Fruit fly (Drosophila melanogaster) whole organism, embryonic: ENCODE measurements around the gene CG43354.
A peak's percentile ranks its signal among the peaks of the same experiment; 100 is the strongest.

ENCODE experiments used
- Atf-2 ChIP-seq: fragments of 200-800 bp; sonication (Bioruptor generic); optimal IDR thresholded peaks from 2 replicates; lab custom pipeline; 2016; ENCODE audit warnings: missing biosample characterization, missing genetic modification characterization
- Atf6 ChIP-seq: fragments of 200-800 bp; sonication (Bioruptor generic); IDR thresholded peaks from 2 replicates; pipeline ENCODE4 v1.3.6; 2022; ENCODE audit warnings: missing biosample characterization, missing genetic modification characterization
- CG10431 ChIP-seq: fragments of 200-800 bp; sonication (Bioruptor generic); optimal IDR thresholded peaks from 3 replicates; lab custom pipeline; 2018; ENCODE audit warnings: missing biosample characterization, mild to moderate bottlenecking, missing genetic modification characterization
- CG11695 ChIP-seq: fragments of 200-800 bp; sonication (Bioruptor generic); IDR thresholded peaks from 3 replicates; pipeline ENCODE4 v1.3.6; 2022; ENCODE audit warnings: missing biosample characterization, missing genetic modification characterization
- CG13123 ChIP-seq: fragments of 200-800 bp; sonication (Bioruptor generic); optimal IDR thresholded peaks from 2 replicates; lab custom pipeline; 2016; ENCODE audit warnings: missing biosample characterization, missing genetic modification characterization
- CG13424 ChIP-seq: fragments of 200-800 bp; sonication (Bioruptor generic); optimal IDR thresholded peaks from 2 replicates; lab custom pipeline; 2019; ENCODE audit warnings: missing biosample characterization, mild to moderate bottlenecking, missing genetic modification characterization, moderate library complexity
- CG16779 ChIP-seq: fragments of 200-800 bp; sonication (Bioruptor generic); IDR thresholded peaks from 2 replicates; pipeline ENCODE4 v1.3.6; 2022; ENCODE audit warnings: missing biosample characterization, missing genetic modification characterization
- CG16813 ChIP-seq: fragments of 200-800 bp; sonication (Bioruptor generic); IDR thresholded peaks from 3 replicates; pipeline ENCODE4 v1.3.6; 2022; ENCODE audit warnings: missing biosample characterization, missing genetic modification characterization; ENCODE audit not compliant: partially characterized antibody
- CG17328 ChIP-seq: fragments of 200-800 bp; sonication (Bioruptor generic); IDR thresholded peaks from 2 replicates; pipeline ENCODE4 v1.3.6; 2022; ENCODE audit warnings: missing biosample characterization, missing genetic modification characterization
- CG17612 ChIP-seq: fragments of 200-800 bp; sonication (Bioruptor generic); IDR thresholded peaks from 2 replicates; pipeline ENCODE4 v1.3.6; 2022; ENCODE audit warnings: missing biosample characterization, missing genetic modification characterization
- CG17912 ChIP-seq: fragments of 200-800 bp; sonication (Bioruptor generic); optimal IDR thresholded peaks from 2 replicates; lab custom pipeline; 2018; ENCODE audit warnings: missing biosample characterization, mild to moderate bottlenecking, missing genetic modification characterization
- CG2202 ChIP-seq: fragments of 200-800 bp; sonication (Bioruptor generic); optimal IDR thresholded peaks from 2 replicates; lab custom pipeline; 2018; ENCODE audit warnings: missing biosample characterization, mild to moderate bottlenecking, missing genetic modification characterization
- CG30020 ChIP-seq: fragments of 200-800 bp; optimal IDR thresholded peaks from 2 replicates; lab custom pipeline; 2019; ENCODE audit warnings: missing biosample characterization, mild to moderate bottlenecking, missing genetic modification characterization, moderate library complexity
- CG30431 ChIP-seq: fragments of 200-800 bp; sonication (Bioruptor generic); optimal IDR thresholded peaks from 2 replicates; lab custom pipeline; 2017; ENCODE audit warnings: missing biosample characterization, missing genetic modification characterization
- CG32767 ChIP-seq: fragments of 200-800 bp; sonication (Bioruptor generic); IDR thresholded peaks from 2 replicates; pipeline ENCODE4 v1.3.6; 2022; ENCODE audit warnings: missing biosample characterization, missing genetic modification characterization
- CG6272 ChIP-seq: fragments of 200-800 bp; sonication (Bioruptor generic); IDR thresholded peaks from 2 replicates; pipeline ENCODE4 v1.3.6; 2022; ENCODE audit warnings: missing biosample characterization, missing genetic modification characterization
- CG8388 ChIP-seq: fragments of 200-800 bp; sonication (Bioruptor generic); optimal IDR thresholded peaks from 2 replicates; lab custom pipeline; 2019; ENCODE audit warnings: missing biosample characterization, mild to moderate bottlenecking, missing genetic modification characterization, moderate library complexity
- CHES-1-like ChIP-seq: fragments of 200-800 bp; sonication (Bioruptor generic); optimal IDR thresholded peaks from 2 replicates; lab custom pipeline; 2016; ENCODE audit warnings: missing biosample characterization, missing genetic modification characterization
- Deaf1 ChIP-seq: fragments of 200-800 bp; optimal IDR thresholded peaks from 3 replicates; lab custom pipeline; 2019; ENCODE audit warnings: missing biosample characterization, mild to moderate bottlenecking, missing genetic modification characterization, moderate library complexity
- Dfd ChIP-seq, 2 experiments: fragments of >200 bp; optimal IDR thresholded peaks; 2 replicates each; lab custom pipeline; 2017; ENCODE audit warnings: missing biosample characterization in 2 of 2, missing genetic modification characterization in 2 of 2
- Drgx ChIP-seq: fragments of 200-800 bp; sonication (Bioruptor generic); IDR thresholded peaks from 2 replicates; pipeline ENCODE4 v1.3.6; 2022; ENCODE audit warnings: missing biosample characterization, missing genetic modification characterization
- Fer1 ChIP-seq: fragments of 200-800 bp; sonication (Bioruptor generic); optimal IDR thresholded peaks from 2 replicates; lab custom pipeline; 2017; ENCODE audit warnings: missing biosample characterization, mild to moderate bottlenecking, missing genetic modification characterization
- HLH4C ChIP-seq: fragments of 200-800 bp; sonication (Bioruptor generic); IDR thresholded peaks from 3 replicates; pipeline ENCODE4 v1.3.6; 2022; ENCODE audit warnings: missing biosample characterization, missing genetic modification characterization; ENCODE audit not compliant: partially characterized antibody
- Hsf ChIP-seq: fragments of 200-800 bp; sonication (Bioruptor generic); optimal IDR thresholded peaks from 3 replicates; lab custom pipeline; 2016; ENCODE audit warnings: missing biosample characterization, missing genetic modification characterization
- Meics ChIP-seq: fragments of 200-800 bp; sonication (Bioruptor generic); optimal IDR thresholded peaks from 2 replicates; lab custom pipeline; 2017; ENCODE audit warnings: missing biosample characterization, mild to moderate bottlenecking, missing genetic modification characterization
- Nf-YB ChIP-seq: fragments of 200-800 bp; sonication (Bioruptor generic); optimal IDR thresholded peaks from 3 replicates; lab custom pipeline; 2019; ENCODE audit warnings: missing biosample characterization, mild to moderate bottlenecking, missing genetic modification characterization, moderate library complexity
- Sin3A ChIP-seq: fragments of >200 bp; optimal IDR thresholded peaks from 2 replicates; lab custom pipeline; 2018
- Xbp1 ChIP-seq: fragments of 200-800 bp; sonication (Bioruptor generic); optimal IDR thresholded peaks from 3 replicates; lab custom pipeline; 2016; ENCODE audit warnings: missing biosample characterization, mild to moderate bottlenecking, missing genetic modification characterization
- ase ChIP-seq: fragments of 200-800 bp; sonication (Bioruptor generic); IDR thresholded peaks from 3 replicates; pipeline ENCODE4 v1.3.6; 2022; ENCODE audit warnings: missing biosample characterization, missing genetic modification characterization
- ash1 ChIP-seq: fragments of 200-800 bp; sonication (Bioruptor generic); optimal IDR thresholded peaks from 2 replicates; lab custom pipeline; 2018; ENCODE audit warnings: missing biosample characterization, mild to moderate bottlenecking, missing genetic modification characterization
- bbx ChIP-seq: fragments of 200-800 bp; sonication (Bioruptor generic); IDR thresholded peaks from 2 replicates; pipeline ENCODE4 v1.3.6; 2022; ENCODE audit warnings: missing biosample characterization, missing genetic modification characterization; ENCODE audit not compliant: partially characterized antibody
- bsh ChIP-seq, 2 experiments: fragments of 200-800 bp; sonication (Bioruptor generic); optimal IDR thresholded peaks; 2 replicates each; lab custom pipeline; 2017 to 2018; ENCODE audit warnings: mild to moderate bottlenecking in 2 of 2, missing biosample characterization in 2 of 2, missing genetic modification characterization in 2 of 2, moderate library complexity in 1 of 2
- cato ChIP-seq: fragments of 200-800 bp; sonication (Bioruptor generic); optimal IDR thresholded peaks from 2 replicates; lab custom pipeline; 2016; ENCODE audit warnings: missing biosample characterization, missing genetic modification characterization, borderline replicate concordance
- dan ChIP-seq: fragments of 200-800 bp; sonication (Bioruptor generic); IDR thresholded peaks from 2 replicates; pipeline ENCODE4 v1.3.6; 2022; ENCODE audit warnings: missing biosample characterization, missing genetic modification characterization
- ems ChIP-seq: fragments of 200-800 bp; sonication (Bioruptor generic); optimal IDR thresholded peaks from 3 replicates; lab custom pipeline; 2016; ENCODE audit warnings: missing biosample characterization, missing genetic modification characterization
- fd96Cb ChIP-seq: fragments of 200-800 bp; sonication (Bioruptor generic); optimal IDR thresholded peaks from 2 replicates; lab custom pipeline; 2018; ENCODE audit warnings: missing biosample characterization, mild to moderate bottlenecking, missing genetic modification characterization, moderate library complexity
- hbn ChIP-seq: fragments of 200-800 bp; sonication (Bioruptor generic); IDR thresholded peaks from 2 replicates; pipeline ENCODE4 v1.3.6; 2022; ENCODE audit warnings: missing biosample characterization, missing genetic modification characterization; ENCODE audit not compliant: partially characterized antibody
- inv ChIP-seq: fragments of 200-800 bp; sonication (Bioruptor generic); IDR thresholded peaks from 2 replicates; pipeline ENCODE4 v1.3.6; 2022; ENCODE audit warnings: missing biosample characterization, missing genetic modification characterization; ENCODE audit not compliant: partially characterized antibody
- lmd ChIP-seq: fragments of 200-800 bp; sonication (Bioruptor generic); IDR thresholded peaks from 2 replicates; pipeline ENCODE4 v1.3.6; 2022; ENCODE audit warnings: missing biosample characterization, missing genetic modification characterization
- nom ChIP-seq: fragments of 200-800 bp; sonication (Bioruptor generic); optimal IDR thresholded peaks from 2 replicates; lab custom pipeline; 2017; ENCODE audit warnings: missing biosample characterization, missing genetic modification characterization, mild to moderate bottlenecking, moderate library complexity, missing genetic modification reagents
- pan ChIP-seq, 4 experiments: fragments of >200 bp in 3 of 4; fragments of 200-800 bp in 1 of 4; sonication (Bioruptor generic) in 1 of 4; optimal IDR thresholded peaks in 3 of 4; IDR thresholded peaks in 1 of 4; 2 replicates each; pipeline versions ENCODE4 v1.3.6 to Lab custom; 2017 to 2022; ENCODE audit warnings: missing biosample characterization in 2 of 4, missing genetic modification characterization in 2 of 4, mixed read lengths in 1 of 4
- pzg ChIP-seq: fragments of 200-800 bp; sonication (Bioruptor generic); optimal IDR thresholded peaks from 3 replicates; lab custom pipeline; 2018; ENCODE audit warnings: missing biosample characterization, mild to moderate bottlenecking, missing genetic modification characterization, moderate library complexity
- ro ChIP-seq: fragments of 200-800 bp; sonication (Bioruptor generic); IDR thresholded peaks from 2 replicates; pipeline ENCODE4 v1.3.6; 2022; ENCODE audit warnings: missing biosample characterization, missing genetic modification characterization
- sna ChIP-seq: fragments of 200-800 bp; sonication (Bioruptor generic); IDR thresholded peaks from 2 replicates; pipeline ENCODE4 v1.3.6; 2022; ENCODE audit warnings: missing biosample characterization, missing genetic modification characterization; ENCODE audit not compliant: partially characterized antibody
- sr ChIP-seq: fragments of 200-800 bp; sonication (Bioruptor generic); IDR thresholded peaks from 3 replicates; pipeline ENCODE4 v1.3.6; 2022; ENCODE audit warnings: missing biosample characterization, missing genetic modification characterization
- trem ChIP-seq: fragments of 200-800 bp; optimal IDR thresholded peaks from 3 replicates; lab custom pipeline; 2019; ENCODE audit warnings: missing biosample characterization, mild to moderate bottlenecking, missing genetic modification characterization, moderate library complexity
- ttk ChIP-seq: fragments of 200-800 bp; sonication (Bioruptor generic); IDR thresholded peaks from 2 replicates; pipeline ENCODE4 v2.1.2; 2022; ENCODE audit warnings: missing biosample characterization, missing genetic modification characterization
- yki ChIP-seq: fragments of >200 bp; optimal IDR thresholded peaks from 3 replicates; lab custom pipeline; 2018
- zfh2 ChIP-seq: fragments of 200-800 bp; sonication (Bioruptor generic); optimal IDR thresholded peaks from 2 replicates; lab custom pipeline; 2016; ENCODE audit warnings: missing biosample characterization, missing genetic modification characterization

The CG43354 gene

DNA sequence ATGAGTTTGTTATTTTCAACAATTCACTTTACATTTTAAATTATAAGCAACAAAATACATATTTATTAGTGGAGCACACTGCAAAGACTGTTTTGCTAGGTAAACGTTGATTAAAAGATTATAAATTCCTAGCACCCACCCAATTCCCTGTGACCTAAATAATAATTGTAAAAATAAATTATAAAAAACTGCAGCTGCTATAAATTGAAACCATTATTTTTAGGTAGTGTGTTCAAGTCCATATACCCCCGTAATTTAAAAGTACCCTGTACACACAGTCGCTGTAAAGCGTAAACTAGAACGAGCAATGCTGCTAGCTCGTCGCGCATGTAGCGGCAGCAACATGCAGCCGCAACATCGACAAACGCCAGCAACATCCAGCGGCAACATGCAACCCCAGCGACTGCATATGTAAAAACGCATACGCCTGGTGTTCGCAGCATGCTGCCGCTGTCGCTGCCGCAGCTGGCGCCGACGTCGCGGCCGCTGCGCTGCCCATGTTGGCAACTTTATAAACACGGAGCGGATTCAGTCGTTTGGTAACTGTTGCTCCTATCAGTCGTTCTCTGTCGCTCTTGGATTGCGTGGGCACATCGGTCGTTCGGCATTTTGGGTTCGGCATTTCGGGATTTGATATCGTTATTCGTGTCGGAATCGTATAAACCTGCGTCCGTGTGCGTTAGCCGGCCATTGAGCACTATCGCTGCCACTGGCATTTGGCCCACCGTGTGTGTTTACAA lies 10.5 kb upstream of the CG43354 start, which contains the start of gene Fas3 (continued):
- TF ChIP-seq CG17328 (GFP tag; lab: Robert Waterston, UW) (no peak; the same call in 1 of the 2 replicates), CG2202 (no peak), zfh2 (GFP tag; lab: Kevin White, UChicago) (no peak), CHES-1-like (GFP tag; lab: Kevin White, UChicago) (peak; percentile 20), Sin3A (lab: Kevin White, UChicago) (no peak), CG13424 (no peak), dan (GFP tag; lab: Robert Waterston, UW) (no peak), Deaf1 (tag; lab: Kevin White, UChicago) (peak; percentile 99), sr (GFP tag; lab: Robert Waterston, UW) (peak; percentile 87), ro (GFP tag; lab: Robert Waterston, UW) (no peak), ase (GFP tag; lab: Robert Waterston, UW) (no peak), ems (no peak), bbx (peak; percentile 67), ash1 (GFP tag; lab: Kevin White, UChicago) (peak; percentile 25), inv (GFP tag; lab: Robert Waterston, UW) (no peak), fd96Cb (tag; lab: Kevin White, UChicago) (no peak), sna (0 out of 2 replicates have a peak, but pooled peaks have one; percentile 39), Xbp1 (GFP tag; lab: Kevin White, UChicago) (no peak), CG30020 (tag; lab: Kevin White, UChicago) (no peak), bsh (GFP tag; optimal IDR thresholded peaks at IDR 0.05; lab: Kevin White, UChicago) (peak; percentile 2 to 51), HLH4C (GFP tag; lab: Robert Waterston, UW) (no peak; the same call in 2 of the 3 replicates), pzg (GFP tag; lab: Kevin White, UChicago) (no peak), Fer1 (GFP tag; lab: Kevin White, UChicago) (peak; percentile 64), CG8388 (peak; percentile 21), cato (no peak), Atf-2 (GFP tag; lab: Kevin White, UChicago) (no peak), CG16813 (GFP tag; lab: Robert Waterston, UW) (peak; percentile 44; the same call in 1 of the 3 replicates), hbn (GFP tag; lab: Robert Waterston, UW) (no peak), Nf-YB (peak; percentile 7), Hsf (GFP tag; lab: Kevin White, UChicago) (no peak), Drgx (GFP tag; lab: Robert Waterston, UW) (peak; percentile 46; the same call in 1 of the 2 replicates), Atf6 (GFP tag; lab: Robert Waterston, UW) (no peak; the same call in 1 of the 2 replicates), CG11695 (GFP tag; lab: Robert Waterston, UW) (0 out of 3 replicates have a peak, but pooled peaks have one; percentile 7), CG6272 (GFP tag; lab: Robert Waterston, UW) (no peak), CG13123 (GFP tag; lab: Kevin White, UChicago) (no peak), CG32767 (GFP tag; lab: Robert Waterston, UW) (no peak; the same call in 1 of the 2 replicates), CG17612 (GFP tag; lab: Robert Waterston, UW) (no peak), pan (optimal IDR thresholded peaks at IDR 0.05; lab: Kevin White, UChicago) (no peak), pan (GFP tag; optimal IDR thresholded peaks at IDR 0.05 in 1 of 2, IDR thresholded peaks at IDR 0.05 in 1 of 2) (peak in 1 of 2 experiments; percentile 29), nom (peak; percentile 6), CG30431 (GFP tag; lab: Kevin White, UChicago) (no peak), CG16779 (no peak), ttk (GFP tag; lab: Robert Waterston, UW) (no peak), Meics (GFP tag; lab: Kevin White, UChicago) (peak; percentile 17), yki (lab: Kevin White, UChicago) (no peak), trem (tag; lab: Kevin White, UChicago) (no peak), Dfd (GFP tag; optimal IDR thresholded peaks at IDR 0.05; lab: Kevin White, UChicago) (no peak), CG17912 (GFP tag; lab: Kevin White, UChicago) (no peak), lmd (GFP tag; lab: Robert Waterston, UW) (peak; percentile 9; the same call in 1 of the 2 replicates), CG10431 (GFP tag; lab: Kevin White, UChicago) (no peak)
